Fruit fly (Drosophila melanogaster) whole organism, adult: ENCODE results near the gene CG5172.
A peak's percentile ranks its signal among the peaks of the same experiment; 100 is the strongest.

Experiments
- CG11617 ChIP-seq: fragments of 200-800 bp; sonication (Bioruptor generic); optimal IDR thresholded peaks from 2 replicates; lab custom pipeline; 2017; ENCODE audit warnings: mild to moderate bottlenecking, missing biosample characterization, missing genetic modification reagents, missing genetic modification characterization
- CG12768 ChIP-seq: fragments of 200-800 bp; sonication (Bioruptor generic); optimal IDR thresholded peaks from 2 replicates; lab custom pipeline; 2017; ENCODE audit warnings: missing biosample characterization, missing genetic modification characterization, mild to moderate bottlenecking, moderate library complexity, missing genetic modification reagents
- CG14711 ChIP-seq: fragments of 200-800 bp; sonication (Bioruptor generic); optimal IDR thresholded peaks from 2 replicates; lab custom pipeline; 2018; ENCODE audit warnings: missing biosample characterization, mild to moderate bottlenecking, missing genetic modification characterization, moderate library complexity
- CG1620 ChIP-seq: fragments of 200-800 bp; sonication (Bioruptor generic); optimal IDR thresholded peaks from 2 replicates; lab custom pipeline; 2016; ENCODE audit warnings: missing biosample characterization, missing genetic modification characterization
- CG33017 ChIP-seq: fragments of 200-800 bp; sonication (Bioruptor generic); optimal IDR thresholded peaks from 2 replicates; lab custom pipeline; 2018; ENCODE audit warnings: missing biosample characterization, mild to moderate bottlenecking, missing genetic modification characterization, moderate library complexity
- CG5204 ChIP-seq: fragments of 200-800 bp; sonication (Bioruptor generic); optimal IDR thresholded peaks from 2 replicates; lab custom pipeline; 2016; ENCODE audit warnings: missing biosample characterization, missing genetic modification characterization
- CG7045 ChIP-seq: fragments of 200-800 bp; sonication (Bioruptor generic); optimal IDR thresholded peaks from 2 replicates; lab custom pipeline; 2017; ENCODE audit warnings: missing biosample characterization, mild to moderate bottlenecking, missing genetic modification characterization
- CG7101 ChIP-seq: fragments of 200-800 bp; sonication (Bioruptor generic); optimal IDR thresholded peaks from 2 replicates; lab custom pipeline; 2018; ENCODE audit warnings: missing biosample characterization, mild to moderate bottlenecking, missing genetic modification characterization, moderate library complexity
- Clk ChIP-seq: fragments of 200-800 bp; sonication (Bioruptor generic); optimal IDR thresholded peaks from 2 replicates; lab custom pipeline; 2017; ENCODE audit warnings: missing biosample characterization, missing genetic modification characterization
- Crg-1 ChIP-seq: fragments of 200-800 bp; sonication (Bioruptor generic); optimal IDR thresholded peaks from 2 replicates; lab custom pipeline; 2016; ENCODE audit warnings: missing biosample characterization, missing genetic modification characterization
- Hr96 ChIP-seq: fragments of 200-800 bp; sonication (Bioruptor generic); optimal IDR thresholded peaks from 2 replicates; lab custom pipeline; 2016; ENCODE audit warnings: missing biosample characterization, missing genetic modification characterization
- Mnt ChIP-seq: fragments of 200-800 bp; sonication (Bioruptor generic); optimal IDR thresholded peaks from 2 replicates; lab custom pipeline; 2016; ENCODE audit warnings: missing biosample characterization, mild to moderate bottlenecking, missing genetic modification characterization
- bab1 ChIP-seq: fragments of 200-800 bp; sonication (Bioruptor generic); optimal IDR thresholded peaks from 3 replicates; lab custom pipeline; 2019; ENCODE audit warnings: missing biosample characterization, mild to moderate bottlenecking, missing genetic modification characterization, moderate library complexity
- cic ChIP-seq: fragments of 200-800 bp; sonication (Bioruptor generic); optimal IDR thresholded peaks from 2 replicates; lab custom pipeline; 2017; ENCODE audit warnings: missing biosample characterization, mild to moderate bottlenecking, missing genetic modification characterization, moderate library complexity
- cnc ChIP-seq, 2 experiments: fragments of >200 bp; optimal IDR thresholded peaks; 2 replicates each; lab custom pipeline; 2017
- kay ChIP-seq: fragments of 200-800 bp; sonication (Bioruptor generic); peaks from one replicate; lab custom pipeline; 2016; ENCODE audit warnings: missing biosample characterization, missing genetic modification characterization, borderline replicate concordance
- ovo ChIP-seq: fragments of 200-800 bp; sonication (Bioruptor generic); optimal IDR thresholded peaks from 2 replicates; lab custom pipeline; 2016; ENCODE audit warnings: missing biosample characterization, missing genetic modification characterization
- pad ChIP-seq: fragments of 200-800 bp; sonication (Bioruptor generic); optimal IDR thresholded peaks from 3 replicates; lab custom pipeline; 2017; ENCODE audit warnings: missing biosample characterization, missing genetic modification characterization, mild to moderate bottlenecking, moderate library complexity, missing genetic modification reagents
- tj ChIP-seq: fragments of 200-800 bp; sonication (Bioruptor generic); optimal IDR thresholded peaks from 3 replicates; lab custom pipeline; 2017; ENCODE audit warnings: missing biosample characterization, mild to moderate bottlenecking, missing genetic modification characterization, moderate library complexity
- toe ChIP-seq: fragments of 200-800 bp; sonication (Bioruptor generic); optimal IDR thresholded peaks from 2 replicates; lab custom pipeline; 2016; ENCODE audit warnings: missing biosample characterization, missing genetic modification characterization

Gene CG5172

DNA sequence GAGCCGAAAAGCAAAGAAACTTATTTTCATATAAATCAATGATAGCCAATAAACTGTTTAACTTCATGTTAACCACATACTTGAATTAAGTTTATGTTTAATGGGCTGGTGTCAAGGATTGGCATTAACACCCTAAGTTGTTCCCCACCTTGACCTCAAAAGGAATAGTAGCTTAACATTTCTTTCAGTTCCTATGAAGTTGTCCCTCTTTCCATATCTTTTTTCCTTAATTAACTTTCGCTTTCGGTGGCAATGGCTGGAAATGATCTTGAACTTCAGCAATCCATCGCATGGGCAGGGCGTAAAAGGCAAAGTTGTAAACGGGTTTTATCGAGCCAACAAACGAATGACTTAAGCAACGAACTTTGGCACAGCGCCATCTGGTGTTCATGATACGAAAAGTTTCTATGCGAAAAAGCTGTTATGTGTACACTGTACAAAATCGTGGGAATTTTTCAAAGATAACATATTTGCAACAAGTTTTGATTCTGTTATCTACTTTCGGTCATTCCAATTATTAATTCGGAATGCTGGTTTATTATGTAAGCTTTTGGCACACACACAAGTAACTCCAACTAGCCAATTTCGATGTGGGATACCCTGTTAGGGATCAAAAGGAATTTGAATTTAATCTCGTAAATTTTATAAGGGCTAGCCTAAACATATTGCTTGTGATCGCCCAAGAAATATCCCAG is 8.4 kb downstream of the CG5172 start:
- no peak for TF ChIP-seq Clk (GFP tag; lab: Kevin White, UChicago)
- no peak for TF ChIP-seq cic
- TF ChIP-seq CG12768 (GFP tag; lab: Kevin White, UChicago) = no peak
- TF ChIP-seq CG14711 (tag; lab: Kevin White, UChicago) = no peak
- TF ChIP-seq bab1 (GFP tag; lab: Kevin White, UChicago) = no peak

DNA sequence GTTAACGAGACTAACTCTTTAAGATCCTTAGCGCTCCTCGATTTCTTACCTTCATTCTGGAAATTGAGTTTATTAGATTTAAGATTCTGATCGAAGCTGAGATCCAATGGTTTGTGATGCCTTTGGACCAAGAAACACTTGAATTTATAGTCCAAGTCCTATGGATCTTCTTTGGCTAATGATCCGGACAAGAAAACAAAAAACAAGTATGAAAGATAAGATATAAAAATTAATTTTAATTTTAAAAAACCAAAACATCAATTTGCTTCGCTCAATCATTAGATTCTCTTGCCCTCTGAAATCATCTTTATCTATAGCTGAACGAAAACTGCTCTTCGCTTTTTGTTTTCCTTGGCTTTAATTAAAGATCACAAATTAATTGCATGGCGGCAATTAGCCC is 9.7 kb downstream of the CG5172 start, which contains the start of gene CG10597:
TSS of gene CG10597 (minus strand) at position 101 of the 400 bp plus-strand sequence.
- no peak for TF ChIP-seq cic
- TF ChIP-seq Mnt (GFP tag; lab: Kevin White, UChicago) = no peak
- TF ChIP-seq CG5204 (GFP tag; lab: Kevin White, UChicago) = no peak
- no peak for TF ChIP-seq CG14711 (tag; lab: Kevin White, UChicago)
- no peak for TF ChIP-seq CG11617
- TF ChIP-seq Crg-1 (GFP tag; lab: Kevin White, UChicago) = no peak
- TF ChIP-seq Hr96 (GFP tag; lab: Kevin White, UChicago) = no peak
- no peak for TF ChIP-seq bab1 (GFP tag; lab: Kevin White, UChicago)
- TF ChIP-seq toe (GFP tag; lab: Kevin White, UChicago) = no peak
- no peak for TF ChIP-seq pad
- TF ChIP-seq tj (GFP tag; lab: Kevin White, UChicago) = no peak
- no peak for TF ChIP-seq kay (GFP tag; lab: Kevin White, UChicago)
- TF ChIP-seq ovo (GFP tag; lab: Kevin White, UChicago) = no peak
- no peak for TF ChIP-seq Clk (GFP tag; lab: Kevin White, UChicago)
- TF ChIP-seq CG33017 = no peak
- TF ChIP-seq cnc (optimal IDR thresholded peaks at IDR 0.05; lab: Kevin White, UChicago) = no peak

DNA sequence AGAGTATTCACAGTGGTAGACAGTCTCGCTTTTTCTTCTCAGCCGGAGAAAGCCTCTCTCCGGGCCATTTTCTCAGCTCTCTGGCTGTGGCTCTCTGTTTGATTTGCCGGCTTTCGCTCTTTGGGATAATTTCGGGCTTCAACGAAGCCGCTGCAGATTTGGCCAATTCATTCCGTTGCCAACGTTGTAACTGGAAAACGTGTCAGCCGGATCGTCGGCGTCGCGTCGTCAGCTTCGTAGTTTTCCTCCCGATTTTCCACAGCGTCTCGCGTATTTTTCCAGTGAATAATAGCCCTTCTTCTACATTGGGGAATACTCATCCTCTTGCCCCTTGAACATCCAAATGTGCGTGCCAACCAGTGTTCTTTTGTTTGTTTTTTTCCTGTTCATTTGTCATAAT is 11.4 kb downstream of the CG5172 start, which contains the start of gene f:
TSS of gene f (plus strand) at position 301 of the 400 bp plus-strand sequence.
- TF ChIP-seq cnc (optimal IDR thresholded peaks at IDR 0.05; lab: Kevin White, UChicago) (no peak), Crg-1 (GFP tag; lab: Kevin White, UChicago) (no peak), CG12768 (GFP tag; lab: Kevin White, UChicago) (no peak), Hr96 (GFP tag; lab: Kevin White, UChicago) (no peak), CG5204 (GFP tag; lab: Kevin White, UChicago) (no peak), pad (no peak)

DNA sequence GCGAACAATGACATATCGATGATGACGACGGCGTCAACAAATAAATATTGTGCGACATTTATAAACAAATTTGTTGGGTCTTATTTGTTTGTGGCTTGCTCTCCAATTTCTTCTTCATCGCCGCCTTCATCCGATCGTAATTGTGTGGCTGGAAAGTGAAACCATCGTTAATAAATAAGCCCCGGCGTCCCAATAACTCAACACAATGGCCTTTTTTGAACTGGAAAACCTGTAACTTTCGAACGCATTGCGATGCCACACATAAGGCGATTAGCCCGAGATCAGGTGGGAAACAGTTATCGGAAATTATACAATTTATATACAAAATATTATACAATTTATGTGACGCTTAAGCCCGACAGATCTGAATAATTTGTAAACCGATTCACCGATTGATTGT is 15.2 kb downstream of the CG5172 start:
- TF ChIP-seq CG33017 (no peak), bab1 (GFP tag; lab: Kevin White, UChicago) (no peak), Crg-1 (GFP tag; lab: Kevin White, UChicago) (no peak), CG5204 (GFP tag; lab: Kevin White, UChicago) (no peak), toe (GFP tag; lab: Kevin White, UChicago) (no peak), cnc (optimal IDR thresholded peaks at IDR 0.05; lab: Kevin White, UChicago) (no peak), cic (no peak), CG7101 (tag; lab: Kevin White, UChicago) (no peak), CG11617 (no peak)

DNA sequence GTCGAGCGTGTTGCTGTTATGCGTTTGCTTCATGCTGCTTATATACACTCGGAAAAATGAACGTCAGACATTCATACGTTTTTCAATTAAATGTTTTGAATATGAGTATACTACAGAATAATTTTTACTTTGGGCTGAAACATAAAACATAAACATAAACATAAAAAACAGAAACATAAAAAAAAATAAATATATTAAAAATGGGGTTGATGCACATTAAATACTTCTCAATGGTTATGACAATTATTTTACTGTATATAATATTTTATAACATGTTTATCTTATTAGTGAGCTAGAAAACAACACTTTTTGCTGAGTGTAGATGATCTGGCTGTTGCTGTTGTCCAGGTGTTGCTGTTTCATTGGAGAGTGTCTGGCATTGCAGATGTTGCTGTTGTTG is 16.2 kb downstream of the CG5172 start:
- TF ChIP-seq CG14711 (tag; lab: Kevin White, UChicago) (no peak), cic (no peak), Crg-1 (GFP tag; lab: Kevin White, UChicago) (no peak), CG5204 (GFP tag; lab: Kevin White, UChicago) (no peak), CG33017 (no peak), cnc (optimal IDR thresholded peaks at IDR 0.05; lab: Kevin White, UChicago) (no peak), toe (GFP tag; lab: Kevin White, UChicago) (no peak), Mnt (GFP tag; lab: Kevin White, UChicago) (no peak), CG11617 (no peak), Clk (GFP tag; lab: Kevin White, UChicago) (no peak), bab1 (GFP tag; lab: Kevin White, UChicago) (no peak), pad (no peak), CG1620 (GFP tag; lab: Kevin White, UChicago) (no peak), ovo (GFP tag; lab: Kevin White, UChicago) (no peak), CG7045 (GFP tag; lab: Kevin White, UChicago) (no peak), tj (GFP tag; lab: Kevin White, UChicago) (no peak), CG12768 (GFP tag; lab: Kevin White, UChicago) (no peak)

DNA sequence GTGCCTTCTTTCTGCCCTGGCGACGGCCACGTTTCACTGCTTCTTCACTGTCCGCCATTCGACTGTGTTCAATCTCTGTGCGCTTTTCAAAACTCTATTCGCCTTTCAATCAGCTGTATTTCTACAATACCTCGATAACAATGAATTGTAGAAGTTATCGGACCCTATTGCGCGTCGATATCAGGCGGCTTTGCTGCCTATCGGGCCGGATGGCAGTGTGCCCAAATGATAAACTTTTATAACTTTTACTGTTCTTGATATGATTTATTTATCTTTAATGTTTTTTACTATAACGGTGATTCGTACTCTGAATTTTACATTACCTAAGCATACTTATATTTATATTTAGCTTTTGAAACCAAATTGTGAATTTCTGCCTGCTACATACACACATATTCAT is 23.6 kb downstream of the CG5172 start, which contains the start of gene CG8915:
TSS of gene CG8915 (minus strand) at position 148 of the 400 bp plus-strand sequence.
- TF ChIP-seq CG7045 (GFP tag; lab: Kevin White, UChicago) (no peak), bab1 (GFP tag; lab: Kevin White, UChicago) (peak; percentile 42), CG5204 (GFP tag; lab: Kevin White, UChicago) (peak; percentile 2)

DNA sequence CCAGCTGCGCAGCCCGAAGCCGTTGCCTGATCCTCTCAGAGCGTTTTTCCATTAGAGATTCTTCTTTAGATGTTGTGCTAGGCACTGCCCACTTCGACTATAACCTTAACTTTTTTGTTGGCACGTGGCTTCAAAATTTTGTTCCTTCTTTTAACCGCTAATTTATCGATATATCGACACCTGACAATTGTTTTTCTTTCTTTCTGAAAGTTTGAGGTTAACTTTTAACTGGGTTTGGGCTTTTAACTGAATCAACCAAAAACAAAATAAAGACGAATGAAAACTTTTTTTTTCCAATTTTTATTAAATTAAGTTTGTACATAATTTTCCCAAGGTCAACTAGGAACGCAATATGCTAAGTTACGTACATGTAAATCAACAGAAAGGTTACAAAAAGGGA is 25.7 kb downstream of the CG5172 start, which contains the start of gene CG42854:
TSS of gene CG42854 (minus strand) at position 101 of the 400 bp plus-strand sequence.
- TF ChIP-seq ovo (GFP tag; lab: Kevin White, UChicago) = no peak
- no peak for TF ChIP-seq Mnt (GFP tag; lab: Kevin White, UChicago)
- no peak for TF ChIP-seq kay (GFP tag; lab: Kevin White, UChicago)
- no peak for TF ChIP-seq CG11617
- no peak for TF ChIP-seq CG1620 (GFP tag; lab: Kevin White, UChicago)
- TF ChIP-seq Crg-1 (GFP tag; lab: Kevin White, UChicago) = no peak
- TF ChIP-seq Clk (GFP tag; lab: Kevin White, UChicago) = no peak
